Worm (Caenorhabditis elegans) whole organism, L1 larva: Measurements from ENCODE around the gene rpl-23.

Experiments used
- C04F5.9 ChIP-seq: sonication (generic microtip); optimal IDR thresholded peaks from 2 replicates; lab custom pipeline; 2016; ENCODE audit warnings: missing genetic modification characterization, missing compliant biosample characterization
- F16B12.6 ChIP-seq: fragments of 150-350 bp; optimal IDR thresholded peaks from 2 replicates; lab custom pipeline; 2014; ENCODE audit warnings: missing biosample characterization, missing genetic modification characterization
- ama-1 ChIP-seq: fragments of 150-350 bp; optimal IDR thresholded peaks from 2 replicates; lab custom pipeline; 2014
- blmp-1 ChIP-seq: fragments of 150-350 bp; optimal IDR thresholded peaks from 2 replicates; lab custom pipeline; 2014; ENCODE audit warnings: missing biosample characterization, missing genetic modification characterization
- ceh-8 ChIP-seq: fragments of 200-800 bp; sonication (Bioruptor generic); optimal IDR thresholded peaks from 2 replicates; lab custom pipeline; 2018; ENCODE audit warnings: mild to moderate bottlenecking, missing genetic modification characterization, moderate library complexity, missing compliant biosample characterization
- ces-1 ChIP-seq: fragments of 150-350 bp; optimal IDR thresholded peaks from 2 replicates; lab custom pipeline; 2014; ENCODE audit warnings: missing biosample characterization, missing genetic modification reagents, missing genetic modification characterization
- efl-1 ChIP-seq, 4 experiments: fragments of 150-350 bp; optimal IDR thresholded peaks in 3 of 4; peaks in 1 of 4; 1 replicate in 1 of 4; 2 replicates in 3 of 4; lab custom pipeline; 2014; ENCODE audit warnings: missing biosample characterization in 2 of 4, missing genetic modification characterization in 2 of 4, missing genetic modification reagents in 2 of 4
- egl-13 ChIP-seq: sonication (generic microtip); optimal IDR thresholded peaks from 2 replicates; lab custom pipeline; 2016; ENCODE audit warnings: missing genotype, missing genetic modification reagents, missing genetic modification characterization, missing compliant biosample characterization
- elt-2 ChIP-seq: sonication (generic microtip); optimal IDR thresholded peaks from 2 replicates; lab custom pipeline; 2016; ENCODE audit warnings: missing genetic modification characterization, mild to moderate bottlenecking, inconsistent platforms, missing compliant biosample characterization, missing genetic modification reagents
- ets-5 ChIP-seq: fragments of 200-800 bp; sonication (Bioruptor generic); IDR thresholded peaks from 2 replicates; pipeline ENCODE4 v1.3.6; 2022; ENCODE audit warnings: missing genetic modification characterization, missing compliant biosample characterization
- fkh-4 ChIP-seq: sonication (generic microtip); optimal IDR thresholded peaks from 2 replicates; lab custom pipeline; 2016; ENCODE audit warnings: missing compliant biosample characterization, missing genetic modification characterization, borderline replicate concordance
- fos-1 ChIP-seq: fragments of 150-350 bp; optimal IDR thresholded peaks from 2 replicates; lab custom pipeline; 2014; ENCODE audit warnings: missing biosample characterization, missing genetic modification characterization
- grh-1 ChIP-seq: fragments of 200-800 bp; sonication (Bioruptor generic); IDR thresholded peaks from 2 replicates; pipeline ENCODE4 v1.3.6; 2022; ENCODE audit warnings: missing genetic modification reagents, missing genetic modification characterization, missing compliant biosample characterization
- hlh-17 ChIP-seq: fragments of 200-800 bp; sonication (Bioruptor generic); optimal IDR thresholded peaks from 2 replicates; lab custom pipeline; 2018; ENCODE audit warnings: missing genetic modification characterization, mild to moderate bottlenecking, missing compliant biosample characterization, moderate library complexity, borderline replicate concordance
- isw-1 ChIP-seq: fragments of 200-800 bp; sonication (Bioruptor generic); IDR thresholded peaks from 2 replicates; pipeline ENCODE4 v1.3.6; 2022; ENCODE audit warnings: missing genetic modification characterization, missing compliant biosample characterization
- lir-3 ChIP-seq: sonication (generic microtip); optimal IDR thresholded peaks from 2 replicates; lab custom pipeline; 2016; ENCODE audit warnings: mild to moderate bottlenecking, missing genetic modification characterization, moderate library complexity, missing compliant biosample characterization; ENCODE audit not compliant: poor library complexity
- lsy-2 ChIP-seq, 2 experiments: fragments of 150-350 bp; optimal IDR thresholded peaks; 2 replicates each; lab custom pipeline; 2014; ENCODE audit warnings: missing biosample characterization in 2 of 2, missing genetic modification characterization in 2 of 2
- mep-1 ChIP-seq: fragments of 150-350 bp; optimal IDR thresholded peaks from 2 replicates; lab custom pipeline; 2014; ENCODE audit warnings: missing biosample characterization, missing genetic modification characterization
- nhr-11 ChIP-seq: fragments of 150-350 bp; optimal IDR thresholded peaks from 2 replicates; lab custom pipeline; 2014; ENCODE audit warnings: missing biosample characterization, missing genetic modification characterization
- nhr-28 ChIP-seq: fragments of 150-350 bp; optimal IDR thresholded peaks from 2 replicates; lab custom pipeline; 2014; ENCODE audit warnings: missing biosample characterization, missing genetic modification characterization
- nhr-77 ChIP-seq: fragments of 150-350 bp; optimal IDR thresholded peaks from 2 replicates; lab custom pipeline; 2014; ENCODE audit warnings: missing biosample characterization, missing genetic modification characterization
- nhr-90 ChIP-seq: sonication (generic microtip); optimal IDR thresholded peaks from 2 replicates; lab custom pipeline; 2016; ENCODE audit warnings: mild to moderate bottlenecking, missing genetic modification characterization, missing compliant biosample characterization; ENCODE audit not compliant: poor library complexity
- pag-3 ChIP-seq: sonication (generic microtip); optimal IDR thresholded peaks from 2 replicates; lab custom pipeline; 2017; ENCODE audit warnings: missing genetic modification characterization, mild to moderate bottlenecking, missing compliant biosample characterization, antibody characterized with exemption, borderline replicate concordance; ENCODE audit not compliant: insufficient read depth
- rnt-1 ChIP-seq: sonication (generic microtip); optimal IDR thresholded peaks from 2 replicates; lab custom pipeline; 2016; ENCODE audit warnings: mild to moderate bottlenecking, missing genetic modification characterization, moderate library complexity, missing compliant biosample characterization
- skn-1 ChIP-seq: fragments of 150-350 bp; optimal IDR thresholded peaks from 2 replicates; lab custom pipeline; 2014; ENCODE audit warnings: missing biosample characterization, missing genetic modification characterization
- snu-23 ChIP-seq: sonication (generic microtip); optimal IDR thresholded peaks from 2 replicates; lab custom pipeline; 2016; ENCODE audit warnings: missing genetic modification characterization, missing compliant biosample characterization
- sox-4 ChIP-seq: sonication (generic microtip); optimal IDR thresholded peaks from 2 replicates; lab custom pipeline; 2016; ENCODE audit warnings: missing genetic modification characterization, missing compliant biosample characterization
- sptf-1 ChIP-seq: fragments of 150-350 bp; optimal IDR thresholded peaks from 2 replicates; lab custom pipeline; 2014; ENCODE audit warnings: missing biosample characterization, missing genetic modification characterization
- sup-37 ChIP-seq: fragments of 200-800 bp; sonication (Bioruptor generic); optimal IDR thresholded peaks from 2 replicates; lab custom pipeline; 2018; ENCODE audit warnings: mild to moderate bottlenecking, missing genetic modification characterization, missing compliant biosample characterization
- swsn-7 ChIP-seq: sonication (generic microtip); optimal IDR thresholded peaks from 2 replicates; lab custom pipeline; 2016; ENCODE audit warnings: missing genetic modification characterization, missing compliant biosample characterization
- tbx-2 ChIP-seq: sonication (generic microtip); optimal IDR thresholded peaks from 2 replicates; lab custom pipeline; 2016; ENCODE audit warnings: missing genetic modification characterization, missing compliant biosample characterization
- tlp-1 ChIP-seq: fragments of 150-350 bp; optimal IDR thresholded peaks from 2 replicates; lab custom pipeline; 2014; ENCODE audit warnings: missing biosample characterization, missing genetic modification characterization
- unc-30 ChIP-seq: sonication (generic microtip); optimal IDR thresholded peaks from 2 replicates; lab custom pipeline; 2017; ENCODE audit warnings: missing biosample characterization, missing genetic modification characterization
- unc-62 ChIP-seq: fragments of 150-350 bp; optimal IDR thresholded peaks from 2 replicates; lab custom pipeline; 2014; ENCODE audit warnings: missing biosample characterization, missing genetic modification reagents, missing genetic modification characterization
- unc-86 ChIP-seq: sonication (generic microtip); optimal IDR thresholded peaks from 2 replicates; lab custom pipeline; 2016; ENCODE audit warnings: missing genetic modification characterization, missing compliant biosample characterization
- unc-98 ChIP-seq: fragments of 200-800 bp; sonication (Bioruptor generic); IDR thresholded peaks from 2 replicates; pipeline ENCODE4 v1.3.6; 2022; ENCODE audit warnings: missing genetic modification characterization, missing compliant biosample characterization
- zag-1 ChIP-seq: fragments of 150-350 bp; optimal IDR thresholded peaks from 2 replicates; lab custom pipeline; 2014; ENCODE audit warnings: missing biosample characterization, missing genetic modification characterization
- ztf-11 ChIP-seq, 2 experiments: sonication (generic microtip); optimal IDR thresholded peaks; 2 replicates each; lab custom pipeline; 2016 to 2017; ENCODE audit warnings: missing genetic modification characterization in 2 of 2, missing biosample characterization in 1 of 2, missing compliant biosample characterization in 1 of 2

Gene rpl-23

ce11 chrIII:5743084-5743483 is 37.2 kb upstream of the rpl-23 start, which contains the start of gene B0244.15:
Gene B0244.15, plus strand, starts transcription at chrIII:5743384.
- TF ChIP-seq unc-62 (GFP tag; lab: Kevin White, UChicago) (no peak), zag-1 (tag; lab: Kevin White, UChicago) (no peak), hlh-17 (no peak), skn-1 (tag; lab: Kevin White, UChicago) (no peak), elt-2 (no peak), sox-4 (no peak), tbx-2 (tag; lab: Kevin White, UChicago) (no peak), efl-1 (optimal IDR thresholded peaks at IDR 0.05; lab: Kevin White, UChicago) (no peak), efl-1 (GFP tag; optimal IDR thresholded peaks at IDR 0.05 in 1 of 2; lab: Kevin White, UChicago) (no peak), ama-1 (no peak), ces-1 (GFP tag; lab: Kevin White, UChicago) (no peak), fkh-4 (tag; lab: Kevin White, UChicago) (no peak), nhr-77 (no peak), unc-86 (no peak), nhr-90 (tag; lab: Kevin White, UChicago) (no peak), mep-1 (tag; lab: Kevin White, UChicago) (no peak)

ce11 chrIII:5740666-5741065 is 34.7 kb upstream of the rpl-23 start, which contains the start of gene B0244.16:
Gene B0244.16, plus strand, starts transcription at chrIII:5740966.
- TF ChIP-seq mep-1 (tag; lab: Kevin White, UChicago) (no peak), isw-1 (GFP tag; lab: Robert Waterston, UW) (no peak), sptf-1 (tag; lab: Kevin White, UChicago) (no peak), efl-1 (optimal IDR thresholded peaks at IDR 0.05; lab: Kevin White, UChicago) (no peak), efl-1 (GFP tag; optimal IDR thresholded peaks at IDR 0.05 in 1 of 2; lab: Kevin White, UChicago) (peak in 1 of 2 experiments; percentile 15)
- TF ChIP-seq, all 84 proteins: peak for 1

- TF ChIP-seq fos-1 (tag; lab: Kevin White, UChicago) (no peak), F16B12.6 (tag; lab: Kevin White, UChicago) (no peak), ets-5 (GFP tag; lab: Robert Waterston, UW) (no peak), ceh-8 (GFP tag; lab: Kevin White, UChicago) (no peak), nhr-11 (tag; lab: Kevin White, UChicago) (no peak), skn-1 (tag; lab: Kevin White, UChicago) (no peak), C04F5.9 (tag; lab: Kevin White, UChicago) (no peak), unc-86 (no peak), pag-3 (tag; lab: Kevin White, UChicago) (no peak), blmp-1 (tag; lab: Kevin White, UChicago) (no peak), rnt-1 (no peak), swsn-7 (tag; lab: Kevin White, UChicago) (no peak)
These were observed 31.8 kb upstream of the rpl-23 start, which contains the start of gene B0244.6 for ce11 chrIII:5737708-5738107. Gene B0244.6, plus strand, starts transcription at chrIII:5738008.

- no peak for TF ChIP-seq fkh-4 (tag; lab: Kevin White, UChicago)
- TF ChIP-seq sox-4, result no peak
- TF ChIP-seq tlp-1 (tag; lab: Kevin White, UChicago), result peak; percentile 28
- TF ChIP-seq mep-1 (tag; lab: Kevin White, UChicago), result no peak
- peak; percentile 74 for TF ChIP-seq elt-2
- TF ChIP-seq ces-1 (GFP tag; lab: Kevin White, UChicago), result no peak
- no peak for TF ChIP-seq lsy-2 (tag; optimal IDR thresholded peaks at IDR 0.05; lab: Kevin White, UChicago)
These were observed 29.0 kb upstream of the rpl-23 start, which contains the start of gene B0244.10 for ce11 chrIII:5734905-5735304. Gene B0244.10, plus strand, starts transcription at chrIII:5735158.

ce11 chrIII:5734328-5734727 is 28.4 kb upstream of the rpl-23 start:
- TF ChIP-seq lir-3 (tag; lab: Kevin White, UChicago), result no peak
- TF ChIP-seq grh-1, result no peak
- no peak for TF ChIP-seq hlh-17
- TF ChIP-seq nhr-28, result no peak
- no peak for TF ChIP-seq unc-30
- no peak for TF ChIP-seq mep-1 (tag; lab: Kevin White, UChicago)
- TF ChIP-seq unc-98, result no peak
- TF ChIP-seq swsn-7 (tag; lab: Kevin White, UChicago), result no peak
- no peak for TF ChIP-seq blmp-1 (tag; lab: Kevin White, UChicago)
- TF ChIP-seq rnt-1, result no peak
- TF ChIP-seq egl-13 (tag; lab: Kevin White, UChicago), result no peak
- TF ChIP-seq fkh-4 (tag; lab: Kevin White, UChicago), result no peak
- TF ChIP-seq ztf-11 (tag; optimal IDR thresholded peaks at IDR 0.05; lab: Kevin White, UChicago), result no peak
- no peak for TF ChIP-seq zag-1 (tag; lab: Kevin White, UChicago)
- no peak for TF ChIP-seq snu-23 (GFP tag; lab: Kevin White, UChicago)
- no peak for TF ChIP-seq sup-37 (GFP tag; lab: Kevin White, UChicago)
